Worm (Caenorhabditis elegans) whole organism, L4 larva: Measurements from ENCODE around the gene mpc-1.

Experiments
- D1046.2 ChIP-seq: fragments of 200-800 bp; sonication (Bioruptor generic); IDR thresholded peaks from 2 replicates; pipeline ENCODE4 v1.3.6; 2022; ENCODE audit warnings: missing genetic modification characterization, missing compliant biosample characterization
- F10B5.3 ChIP-seq: sonication (generic microtip); optimal IDR thresholded peaks from 2 replicates; lab custom pipeline; 2016; ENCODE audit warnings: mild to moderate bottlenecking, missing genetic modification characterization, missing compliant biosample characterization
- F26F4.8 ChIP-seq: fragments of 200-800 bp; sonication (Bioruptor generic); conservative IDR thresholded peaks from 2 replicates; pipeline ENCODE4 v1.3.6; 2022; ENCODE audit warnings: missing genetic modification characterization, missing compliant biosample characterization
- T20F7.1 ChIP-seq: fragments of 200-800 bp; sonication (Bioruptor generic); optimal IDR thresholded peaks from 2 replicates; lab custom pipeline; 2018; ENCODE audit warnings: mild to moderate bottlenecking, missing genetic modification characterization, missing compliant biosample characterization
- aha-1 ChIP-seq: fragments of 150-350 bp; peaks from one replicate; lab custom pipeline; 2014; ENCODE audit warnings: missing biosample characterization, missing genetic modification characterization
- aly-2 ChIP-seq: sonication (generic microtip); optimal IDR thresholded peaks from 2 replicates; lab custom pipeline; 2018; ENCODE audit warnings: missing biosample characterization, missing genetic modification characterization
- arid-1 ChIP-seq: fragments of 200-800 bp; sonication (Bioruptor generic); conservative IDR thresholded peaks from 2 replicates; pipeline ENCODE4 v1.3.6; 2022; ENCODE audit warnings: missing genetic modification reagents, missing genetic modification characterization, missing compliant biosample characterization
- ceh-20 ChIP-seq: fragments of 200-800 bp; sonication (Bioruptor generic); IDR thresholded peaks from 2 replicates; pipeline ENCODE4 v1.3.6; 2022; ENCODE audit warnings: missing genetic modification reagents, missing genetic modification characterization, missing compliant biosample characterization
- ceh-44 ChIP-seq: fragments of 200-800 bp; sonication (Bioruptor generic); IDR thresholded peaks from 2 replicates; pipeline ENCODE4 v1.3.6; 2022; ENCODE audit warnings: missing genetic modification reagents, missing genetic modification characterization, missing compliant biosample characterization
- ceh-62 ChIP-seq: sonication (generic microtip); optimal IDR thresholded peaks from 2 replicates; lab custom pipeline; 2017; ENCODE audit warnings: missing biosample characterization, missing genetic modification characterization
- ceh-82 ChIP-seq: sonication (generic microtip); optimal IDR thresholded peaks from 2 replicates; lab custom pipeline; 2017; ENCODE audit warnings: missing biosample characterization, missing genetic modification characterization
- ces-1 ChIP-seq: fragments of 150-350 bp; sonication (generic microtip); optimal IDR thresholded peaks from 4 replicates; lab custom pipeline; 2014; ENCODE audit warnings: missing biosample characterization, missing genetic modification reagents, missing genetic modification characterization
- cey-2 ChIP-seq: sonication (generic microtip); optimal IDR thresholded peaks from 3 replicates; lab custom pipeline; 2017; ENCODE audit warnings: missing genetic modification characterization, mild to moderate bottlenecking, missing compliant biosample characterization, antibody characterized with exemption, borderline replicate concordance; ENCODE audit not compliant: insufficient read depth
- daf-16 ChIP-seq, 3 experiments: sonication (generic microtip); optimal IDR thresholded peaks; 2 replicates each; lab custom pipeline; 2016 to 2017; ENCODE audit warnings: missing genetic modification characterization in 3 of 3, missing genetic modification reagents in 3 of 3, mild to moderate bottlenecking in 2 of 3, missing compliant biosample characterization in 2 of 3, missing biosample characterization in 1 of 3, moderate library complexity in 1 of 3
- dmd-6 ChIP-seq: fragments of 200-800 bp; sonication (Bioruptor generic); IDR thresholded peaks from 2 replicates; pipeline ENCODE4 v1.3.6; 2022; ENCODE audit warnings: missing genetic modification reagents, missing genetic modification characterization, missing compliant biosample characterization
- dmd-9 ChIP-seq: fragments of 200-800 bp; sonication (Bioruptor generic); IDR thresholded peaks from 2 replicates; pipeline ENCODE4 v1.3.6; 2022; ENCODE audit warnings: missing genetic modification reagents, missing genetic modification characterization, missing compliant biosample characterization
- egl-43 ChIP-seq: fragments of 200-800 bp; sonication (Bioruptor generic); IDR thresholded peaks from 2 replicates; pipeline ENCODE4 v1.3.6; 2022; ENCODE audit warnings: missing genetic modification reagents, missing genetic modification characterization, missing compliant biosample characterization
- gei-8 ChIP-seq: fragments of 200-800 bp; sonication (Bioruptor generic); optimal IDR thresholded peaks from 2 replicates; lab custom pipeline; 2018; ENCODE audit warnings: mild to moderate bottlenecking, missing genetic modification characterization, missing compliant biosample characterization
- hif-1 ChIP-seq, 2 experiments: sonication (generic microtip); optimal IDR thresholded peaks; 2 replicates each; lab custom pipeline; 2016 to 2017; ENCODE audit warnings: missing compliant biosample characterization in 2 of 2, missing genetic modification characterization in 2 of 2, missing genetic modification reagents in 2 of 2, missing genotype in 2 of 2, mild to moderate bottlenecking in 1 of 2
- hmg-1.1 ChIP-seq: fragments of 200-800 bp; sonication (Bioruptor generic); IDR thresholded peaks from 2 replicates; pipeline ENCODE4 v1.3.6; 2022; ENCODE audit warnings: missing genetic modification reagents, missing genetic modification characterization, missing compliant biosample characterization
- lin-1 ChIP-seq: fragments of 200-800 bp; sonication (Bioruptor generic); IDR thresholded peaks from 2 replicates; pipeline ENCODE4 v1.3.6; 2022; ENCODE audit warnings: missing genetic modification reagents, missing genetic modification characterization, missing compliant biosample characterization
- lir-3 ChIP-seq: sonication (generic microtip); optimal IDR thresholded peaks from 2 replicates; lab custom pipeline; 2016; ENCODE audit warnings: mild to moderate bottlenecking, missing genetic modification characterization, missing compliant biosample characterization
- madf-5 ChIP-seq, 2 experiments: fragments of 200-800 bp; sonication (Bioruptor generic); IDR thresholded peaks; 2 replicates each; pipeline ENCODE4 v1.3.6; 2022; ENCODE audit warnings: missing compliant biosample characterization in 2 of 2, missing genetic modification characterization in 2 of 2
- mdl-1 ChIP-seq, 2 experiments: fragments of 150-350 bp in 1 of 2; sonication (generic microtip) in 1 of 2; optimal IDR thresholded peaks; 2 replicates each; lab custom pipeline; 2014 to 2017; ENCODE audit warnings: missing biosample characterization in 2 of 2, missing genetic modification characterization in 2 of 2
- mep-1 ChIP-seq: fragments of 150-350 bp; sonication (generic microtip); optimal IDR thresholded peaks from 3 replicates; lab custom pipeline; 2014; ENCODE audit warnings: missing biosample characterization, missing genetic modification characterization
- mes-2 ChIP-seq: sonication (generic microtip); optimal IDR thresholded peaks from 2 replicates; lab custom pipeline; 2016; ENCODE audit warnings: missing genotype, mild to moderate bottlenecking, missing genetic modification characterization, missing compliant biosample characterization; ENCODE audit not compliant: poor library complexity, severe bottlenecking
- mxl-2 ChIP-seq: fragments of 200-800 bp; sonication (Bioruptor generic); conservative IDR thresholded peaks from 2 replicates; pipeline ENCODE4 v1.3.6; 2022; ENCODE audit warnings: missing genetic modification reagents, missing genetic modification characterization, missing compliant biosample characterization
- mxl-3 ChIP-seq: fragments of 200-800 bp; sonication (Bioruptor generic); optimal IDR thresholded peaks from 2 replicates; lab custom pipeline; 2018; ENCODE audit warnings: mild to moderate bottlenecking, missing genetic modification characterization, missing compliant biosample characterization
- nhr-10 ChIP-seq: fragments of 150-350 bp; optimal IDR thresholded peaks from 2 replicates; lab custom pipeline; 2014; ENCODE audit warnings: missing biosample characterization, missing genetic modification characterization
- nhr-102 ChIP-seq: sonication (generic microtip); optimal IDR thresholded peaks from 2 replicates; lab custom pipeline; 2016; ENCODE audit warnings: mild to moderate bottlenecking, missing genetic modification characterization, moderate library complexity, missing compliant biosample characterization
- nhr-111 ChIP-seq: fragments of 200-800 bp; sonication (Bioruptor generic); optimal IDR thresholded peaks from 2 replicates; lab custom pipeline; 2018; ENCODE audit warnings: mild to moderate bottlenecking, missing genetic modification characterization, missing compliant biosample characterization
- nhr-237 ChIP-seq: sonication (generic microtip); optimal IDR thresholded peaks from 2 replicates; lab custom pipeline; 2017; ENCODE audit warnings: missing biosample characterization, missing genetic modification characterization
- nhr-28 ChIP-seq: fragments of 150-350 bp; optimal IDR thresholded peaks from 2 replicates; lab custom pipeline; 2014; ENCODE audit warnings: missing biosample characterization, missing genetic modification characterization
- nhr-41 ChIP-seq: fragments of 200-800 bp; sonication (Bioruptor generic); IDR thresholded peaks from 2 replicates; pipeline ENCODE4 v1.3.6; 2022; ENCODE audit warnings: missing genetic modification reagents, missing genetic modification characterization, missing compliant biosample characterization
- nhr-42 ChIP-seq: fragments of 200-800 bp; sonication (Bioruptor generic); IDR thresholded peaks from 2 replicates; pipeline ENCODE4 v1.3.6; 2022; ENCODE audit warnings: missing genetic modification characterization, missing compliant biosample characterization
- nhr-77 ChIP-seq: fragments of 150-350 bp; optimal IDR thresholded peaks from 2 replicates; lab custom pipeline; 2014; ENCODE audit warnings: missing biosample characterization, missing genetic modification characterization
- php-3 ChIP-seq: fragments of 200-800 bp; sonication (Bioruptor generic); IDR thresholded peaks from 2 replicates; pipeline ENCODE4 v1.3.6; 2022; ENCODE audit warnings: missing genetic modification reagents, missing genetic modification characterization, missing compliant biosample characterization
- saeg-2 ChIP-seq: fragments of 200-800 bp; sonication (Bioruptor generic); IDR thresholded peaks from 2 replicates; pipeline ENCODE4 v1.3.6; 2022; ENCODE audit warnings: missing genetic modification reagents, missing genetic modification characterization, missing compliant biosample characterization
- set-16 ChIP-seq: fragments of 200-800 bp; sonication (Bioruptor generic); IDR thresholded peaks from 2 replicates; pipeline ENCODE4 v1.3.6; 2022; ENCODE audit warnings: missing genetic modification reagents, missing genetic modification characterization, missing compliant biosample characterization
- spr-3 ChIP-seq: fragments of 200-800 bp; sonication (Bioruptor generic); optimal IDR thresholded peaks from 2 replicates; lab custom pipeline; 2018; ENCODE audit warnings: mild to moderate bottlenecking, missing genetic modification characterization, missing compliant biosample characterization
- unc-39 ChIP-seq: sonication (generic microtip); optimal IDR thresholded peaks from 2 replicates; lab custom pipeline; 2017; ENCODE audit warnings: missing biosample characterization, missing genetic modification characterization
- unc-62 ChIP-seq, 3 experiments: fragments of 150-350 bp in 1 of 3; sonication (generic microtip); optimal IDR thresholded peaks in 2 of 3; peaks in 1 of 3; 1 replicate in 1 of 3; 2 replicates in 2 of 3; lab custom pipeline; 2014 to 2017; ENCODE audit warnings: missing biosample characterization in 3 of 3, missing genetic modification characterization in 3 of 3, missing genetic modification reagents in 3 of 3, missing genotype in 1 of 3
- vab-7 ChIP-seq: fragments of 200-800 bp; sonication (Bioruptor generic); IDR thresholded peaks from 2 replicates; pipeline ENCODE4 v1.3.6; 2022; ENCODE audit warnings: missing genetic modification reagents, missing genetic modification characterization, missing compliant biosample characterization
- zag-1 ChIP-seq: fragments of 150-350 bp; optimal IDR thresholded peaks from 2 replicates; lab custom pipeline; 2014; ENCODE audit warnings: missing biosample characterization, missing genetic modification characterization
- zfp-2 ChIP-seq: sonication (generic microtip); optimal IDR thresholded peaks from 2 replicates; lab custom pipeline; 2016; ENCODE audit warnings: mild to moderate bottlenecking, missing genetic modification characterization, missing compliant biosample characterization
- zfp-3 ChIP-seq: fragments of 200-800 bp; sonication (Bioruptor generic); conservative IDR thresholded peaks from 2 replicates; pipeline ENCODE4 v1.3.6; 2022; ENCODE audit warnings: missing genetic modification reagents, missing genetic modification characterization, missing compliant biosample characterization
- zip-11 ChIP-seq: fragments of 200-800 bp; sonication (Bioruptor generic); IDR thresholded peaks from 2 replicates; pipeline ENCODE4 v1.3.6; 2022; ENCODE audit warnings: missing genetic modification characterization, missing compliant biosample characterization
- zip-2 ChIP-seq: fragments of 150-350 bp; optimal IDR thresholded peaks from 2 replicates; lab custom pipeline; 2014; ENCODE audit warnings: missing biosample characterization, missing genetic modification characterization
- ztf-11 ChIP-seq: fragments of 150-350 bp; optimal IDR thresholded peaks from 2 replicates; lab custom pipeline; 2014; ENCODE audit warnings: missing biosample characterization, missing genetic modification characterization

Gene mpc-1

DNA sequence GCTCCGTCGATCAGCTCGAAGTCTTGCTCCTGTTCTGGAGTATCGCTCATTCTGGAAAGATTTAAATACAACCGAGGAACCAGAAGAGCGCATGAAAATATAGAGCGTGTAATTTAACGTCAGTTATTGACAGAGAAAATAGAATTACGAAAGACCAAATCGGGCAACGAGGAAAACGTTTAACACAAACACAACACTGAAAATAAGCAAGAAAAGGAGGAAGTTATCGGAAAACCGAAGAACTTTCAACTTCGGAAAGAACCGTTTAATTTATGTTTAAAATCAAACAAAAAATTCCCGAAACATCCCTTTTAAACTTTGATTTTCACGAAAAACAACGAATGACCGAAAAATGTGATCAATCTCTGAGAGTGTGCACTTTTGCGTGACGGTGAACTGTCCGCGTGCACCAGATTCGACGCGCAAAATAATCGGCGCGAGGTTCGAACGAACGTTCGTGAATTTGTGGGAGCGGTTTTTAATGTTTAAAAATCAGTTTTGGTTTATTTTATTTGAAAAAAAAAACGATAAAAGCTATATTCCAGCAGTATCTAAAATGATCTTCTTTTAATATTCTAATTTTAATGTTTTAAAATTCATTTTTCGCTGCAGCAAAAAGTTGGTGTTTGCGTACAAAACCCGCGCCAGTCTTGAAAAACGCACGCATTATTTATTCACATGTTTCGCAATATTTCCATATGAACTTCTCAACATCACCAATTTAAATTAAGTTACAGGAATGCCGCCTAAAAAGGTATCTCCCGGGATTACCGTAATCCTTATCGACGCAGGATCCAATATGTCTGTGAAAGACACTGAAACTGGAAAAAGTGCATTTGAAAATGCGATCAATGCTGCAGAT is 6.1 kb downstream of the mpc-1 start, which contains the start of the genes R07E5.7 and cku-80 (continued):
- TF ChIP-seq aly-2 (tag; lab: Kevin White, UChicago) (no peak), set-16 (no peak), ceh-62 (tag; lab: Kevin White, UChicago) (no peak), nhr-10 (tag; lab: Kevin White, UChicago) (no peak), hif-1 (tag; optimal IDR thresholded peaks at IDR 0.05; lab: Kevin White, UChicago) (peak in 1 of 2 experiments; percentile 72), hmg-1.1 (GFP tag; lab: Robert Waterston, UW) (peak; percentile 42; the same call in 1 of the 2 replicates), F10B5.3 (tag; lab: Kevin White, UChicago) (no peak), ztf-11 (tag; lab: Kevin White, UChicago) (no peak), ceh-82 (tag; lab: Kevin White, UChicago) (no peak), dmd-6 (GFP tag; lab: Robert Waterston, UW) (peak; percentile 40; the same call in 1 of the 2 replicates), aha-1 (tag; lab: Kevin White, UChicago) (no peak), nhr-42 (GFP tag; lab: Robert Waterston, UW) (no peak), ces-1 (GFP tag; lab: Kevin White, UChicago) (no peak), arid-1 (GFP tag; lab: Robert Waterston, UW) (no peak), mep-1 (tag; lab: Kevin White, UChicago) (peak; percentile 70), F26F4.8 (GFP tag; lab: Robert Waterston, UW) (no peak), ceh-44 (no peak), dmd-9 (GFP tag; lab: Robert Waterston, UW) (no peak), zfp-2 (tag; lab: Kevin White, UChicago) (no peak), nhr-41 (GFP tag; lab: Robert Waterston, UW) (no peak), gei-8 (GFP tag; lab: Kevin White, UChicago) (no peak), zag-1 (tag; lab: Kevin White, UChicago) (no peak), egl-43 (GFP tag; lab: Robert Waterston, UW) (no peak), saeg-2 (GFP tag; lab: Robert Waterston, UW) (no peak), zip-2 (tag; lab: Kevin White, UChicago) (no peak), zfp-3 (GFP tag; lab: Robert Waterston, UW) (no peak), D1046.2 (GFP tag; lab: Robert Waterston, UW) (no peak), mes-2 (tag; lab: Kevin White, UChicago) (peak; percentile 76), nhr-111 (GFP tag; lab: Kevin White, UChicago) (no peak), php-3 (no peak), mxl-2 (GFP tag; lab: Robert Waterston, UW) (no peak), daf-16 (GFP tag; optimal IDR thresholded peaks at IDR 0.05; lab: Kevin White, UChicago) (no peak), daf-16 (tag; optimal IDR thresholded peaks at IDR 0.05; lab: Kevin White, UChicago) (peak; percentile 36), lin-1 (GFP tag; lab: Robert Waterston, UW) (no peak), vab-7 (GFP tag; lab: Robert Waterston, UW) (no peak), lir-3 (tag; lab: Kevin White, UChicago) (no peak), unc-39 (tag; lab: Kevin White, UChicago) (no peak), cey-2 (no peak), spr-3 (GFP tag; lab: Kevin White, UChicago) (no peak), zip-11 (GFP tag; lab: Robert Waterston, UW) (no peak), nhr-77 (tag; lab: Kevin White, UChicago) (peak; percentile 17), ceh-20 (GFP tag; lab: Robert Waterston, UW) (no peak), mdl-1 (tag; optimal IDR thresholded peaks at IDR 0.05; lab: Kevin White, UChicago) (peak in 1 of 2 experiments; percentile 15), unc-62 (GFP tag; optimal IDR thresholded peaks at IDR 0.05 in 1 of 2; lab: Kevin White, UChicago) (no peak), unc-62 (tag; optimal IDR thresholded peaks at IDR 0.05; lab: Kevin White, UChicago) (no peak), nhr-102 (tag; lab: Kevin White, UChicago) (no peak), madf-5 (GFP tag; IDR thresholded peaks at IDR 0.05; lab: Robert Waterston, UW) (no peak), nhr-28 (tag; lab: Kevin White, UChicago) (peak; percentile 39), T20F7.1 (no peak), mxl-3 (GFP tag; lab: Kevin White, UChicago) (no peak), nhr-237 (tag; lab: Kevin White, UChicago) (no peak)
